Fruit fly (Drosophila melanogaster) whole organism, adult: ENCODE data around the gene CG6791.

ENCODE experiments used
- CG11617 ChIP-seq: fragments of 200-800 bp; sonication (Bioruptor generic); optimal IDR thresholded peaks from 2 replicates; lab custom pipeline; 2017; ENCODE audit warnings: mild to moderate bottlenecking, missing biosample characterization, missing genetic modification reagents, missing genetic modification characterization
- CG12768 ChIP-seq: fragments of 200-800 bp; sonication (Bioruptor generic); optimal IDR thresholded peaks from 2 replicates; lab custom pipeline; 2017; ENCODE audit warnings: missing biosample characterization, missing genetic modification characterization, mild to moderate bottlenecking, moderate library complexity, missing genetic modification reagents
- CG7045 ChIP-seq: fragments of 200-800 bp; sonication (Bioruptor generic); optimal IDR thresholded peaks from 2 replicates; lab custom pipeline; 2017; ENCODE audit warnings: missing biosample characterization, mild to moderate bottlenecking, missing genetic modification characterization
- Crg-1 ChIP-seq: fragments of 200-800 bp; sonication (Bioruptor generic); optimal IDR thresholded peaks from 2 replicates; lab custom pipeline; 2016; ENCODE audit warnings: missing biosample characterization, missing genetic modification characterization
- Mnt ChIP-seq: fragments of 200-800 bp; sonication (Bioruptor generic); optimal IDR thresholded peaks from 2 replicates; lab custom pipeline; 2016; ENCODE audit warnings: missing biosample characterization, mild to moderate bottlenecking, missing genetic modification characterization
- bab1 ChIP-seq: fragments of 200-800 bp; sonication (Bioruptor generic); optimal IDR thresholded peaks from 3 replicates; lab custom pipeline; 2019; ENCODE audit warnings: missing biosample characterization, mild to moderate bottlenecking, missing genetic modification characterization, moderate library complexity
- cic ChIP-seq: fragments of 200-800 bp; sonication (Bioruptor generic); optimal IDR thresholded peaks from 2 replicates; lab custom pipeline; 2017; ENCODE audit warnings: missing biosample characterization, mild to moderate bottlenecking, missing genetic modification characterization, moderate library complexity
- cnc ChIP-seq, 2 experiments: fragments of >200 bp; optimal IDR thresholded peaks; 2 replicates each; lab custom pipeline; 2017
- kay ChIP-seq: fragments of 200-800 bp; sonication (Bioruptor generic); peaks from one replicate; lab custom pipeline; 2016; ENCODE audit warnings: missing biosample characterization, missing genetic modification characterization, borderline replicate concordance
- ovo ChIP-seq: fragments of 200-800 bp; sonication (Bioruptor generic); optimal IDR thresholded peaks from 2 replicates; lab custom pipeline; 2016; ENCODE audit warnings: missing biosample characterization, missing genetic modification characterization
- toe ChIP-seq: fragments of 200-800 bp; sonication (Bioruptor generic); optimal IDR thresholded peaks from 2 replicates; lab custom pipeline; 2016; ENCODE audit warnings: missing biosample characterization, missing genetic modification characterization

- no peak for TF ChIP-seq kay (GFP tag; lab: Kevin White, UChicago)
- TF ChIP-seq CG11617 (GFP tag; lab: Kevin White, UChicago) = no peak
- TF ChIP-seq CG12768 (GFP tag; lab: Kevin White, UChicago) = no peak
- no peak for TF ChIP-seq Mnt (GFP tag; lab: Kevin White, UChicago)
- no peak for TF ChIP-seq Crg-1 (GFP tag; lab: Kevin White, UChicago)
- no peak for TF ChIP-seq cnc (optimal IDR thresholded peaks at IDR 0.05; lab: Kevin White, UChicago)
- no peak for TF ChIP-seq bab1
- no peak for TF ChIP-seq CG7045 (GFP tag; lab: Kevin White, UChicago)
- no peak for TF ChIP-seq toe
- no peak for TF ChIP-seq cic (GFP tag; lab: Kevin White, UChicago)
- TF ChIP-seq ovo (GFP tag; lab: Kevin White, UChicago) = no peak
Observed at dm6 chr3R:11553845-11554244, 36.1 kb downstream of the CG6791 start, which contains the start of gene CG14708.
